Fruit fly (Drosophila melanogaster) whole organism, wandering third instar larva: ENCODE results near the gene CG1394.

Source experiments
- CG32264 ChIP-seq: fragments of 200-800 bp; sonication (Bioruptor generic); optimal IDR thresholded peaks from 2 replicates; lab custom pipeline; 2016; ENCODE audit warnings: missing biosample characterization, missing genetic modification characterization
- Dfd ChIP-seq: fragments of >200 bp; optimal IDR thresholded peaks from 2 replicates; lab custom pipeline; 2017; ENCODE audit warnings: missing biosample characterization, missing genetic modification characterization
- GATAd ChIP-seq: sonication (Bioruptor generic); optimal IDR thresholded peaks from 2 replicates; lab custom pipeline; 2016; ENCODE audit warnings: missing biosample characterization, missing genetic modification characterization
- Hr78 ChIP-seq: fragments of >200 bp; optimal IDR thresholded peaks from 2 replicates; lab custom pipeline; 2017; ENCODE audit warnings: missing biosample characterization, missing genetic modification characterization
- Vsx2 ChIP-seq: fragments of 200-300, 225-300 bp; sonication (Bioruptor generic); optimal IDR thresholded peaks from 2 replicates; lab custom pipeline; 2018; ENCODE audit warnings: missing biosample characterization, missing genetic modification characterization; ENCODE audit not compliant: partially characterized antibody
- dl ChIP-seq, 2 experiments: fragments of 175-275, 200-275 bp in 1 of 2; fragments of 200-275 bp in 1 of 2; sonication (Bioruptor generic); optimal IDR thresholded peaks; lab custom pipeline; 2018; ENCODE audit warnings: mild to moderate bottlenecking in 2 of 2, missing biosample characterization in 2 of 2, missing genetic modification characterization in 2 of 2, moderate library complexity in 2 of 2; ENCODE audit not compliant: partially characterized antibody in 2 of 2, insufficient read depth in 1 of 2
- fru ChIP-seq: fragments of 200-800 bp; sonication (Bioruptor generic); optimal IDR thresholded peaks from 3 replicates; lab custom pipeline; 2016; ENCODE audit warnings: missing biosample characterization, mild to moderate bottlenecking, missing genetic modification characterization
- h ChIP-seq: fragments of 200-800 bp; sonication (Bioruptor generic); optimal IDR thresholded peaks from 3 replicates; lab custom pipeline; 2016; ENCODE audit warnings: missing biosample characterization, mild to moderate bottlenecking, missing genetic modification characterization
- lola ChIP-seq: fragments of >200 bp; optimal IDR thresholded peaks from 2 replicates; lab custom pipeline; 2017; ENCODE audit warnings: missing biosample characterization, missing genetic modification characterization
- pan ChIP-seq: fragments of >200 bp; optimal IDR thresholded peaks from 2 replicates; lab custom pipeline; 2017
- psq ChIP-seq: fragments of 200-800 bp; sonication (Bioruptor generic); optimal IDR thresholded peaks from 3 replicates; lab custom pipeline; 2017; ENCODE audit warnings: missing biosample characterization, mild to moderate bottlenecking, missing genetic modification characterization, moderate library complexity
- usp ChIP-seq: fragments of >200 bp; optimal IDR thresholded peaks from 2 replicates; lab custom pipeline; 2017; ENCODE audit warnings: missing biosample characterization, missing genetic modification characterization

dm6 chrX:11203104-11203503 lies 32.6 kb upstream of the CG1394 start:
- TF ChIP-seq pan (lab: Kevin White, UChicago) (no peak), Dfd (GFP tag; lab: Kevin White, UChicago) (peak; percentile 83), CG32264 (GFP tag; lab: Kevin White, UChicago) (no peak), lola (GFP tag; lab: Kevin White, UChicago) (no peak), GATAd (no peak), h (GFP tag; lab: Kevin White, UChicago) (no peak), dl (GFP tag; optimal IDR thresholded peaks at IDR 0.05; lab: Kevin White, UChicago; ENCODE audit: insufficient read depth in 1 of 2, partially characterized antibody in 2 of 2) (no peak), usp (GFP tag; lab: Kevin White, UChicago) (no peak), Hr78 (GFP tag; lab: Kevin White, UChicago) (no peak), fru (no peak), psq (GFP tag; lab: Kevin White, UChicago) (no peak), Vsx2 (no peak)
